Worm (Caenorhabditis elegans): ENCODE data around the gene nas-33.

DNA sequence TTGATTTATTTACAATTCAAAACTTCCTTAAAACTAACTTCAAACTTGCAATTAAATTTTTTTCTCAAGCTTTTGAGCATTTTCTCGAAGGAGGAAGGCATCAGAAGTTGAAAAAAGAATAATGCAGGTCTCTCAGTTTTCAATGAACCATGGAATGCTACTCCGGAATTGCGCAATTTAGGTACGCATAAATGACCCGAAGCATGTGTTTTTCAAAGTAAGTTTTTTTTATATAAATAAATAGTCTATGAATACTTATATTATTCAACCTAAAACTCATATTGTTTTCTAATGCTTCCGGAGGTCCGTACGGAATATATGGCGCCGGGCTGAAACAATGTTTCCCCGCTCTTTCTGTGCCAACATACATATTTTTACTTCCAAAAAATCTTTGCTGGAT is 21.4 kb downstream of the nas-33 start, which contains the start of gene K10C2.2:
- no peak for TF ChIP-seq ama-1 (optimal IDR thresholded peaks at IDR 0.05)
- no peak for TF ChIP-seq lin-13 (GFP tag; optimal IDR thresholded peaks at IDR 0.05)
- TF ChIP-seq nhr-237 (tag; optimal IDR thresholded peaks at IDR 0.05) = no peak
- no peak for TF ChIP-seq mdl-1 (tag; optimal IDR thresholded peaks at IDR 0.05)
- no peak for TF ChIP-seq ztf-4 (tag; optimal IDR thresholded peaks at IDR 0.05)
- no peak for TF ChIP-seq mbf-1 (tag; optimal IDR thresholded peaks at IDR 0.05)
- no peak for TF ChIP-seq unc-55 (GFP tag; optimal IDR thresholded peaks at IDR 0.05)
- TF ChIP-seq aly-2 (tag; optimal IDR thresholded peaks at IDR 0.05) = no peak
